Fruit fly (Drosophila melanogaster) whole organism, embryonic: ENCODE data around the gene CG1552.
A peak's percentile ranks its signal among the peaks of the same experiment; 100 is the strongest.

Experiments used
- Abd-B ChIP-seq: fragments of 200-800 bp; sonication (Bioruptor generic); optimal IDR thresholded peaks from 2 replicates; lab custom pipeline; 2018; ENCODE audit warnings: missing biosample characterization, mild to moderate bottlenecking, missing genetic modification characterization, moderate library complexity
- Asciz ChIP-seq: fragments of 200-800 bp; sonication (Bioruptor generic); optimal IDR thresholded peaks from 2 replicates; lab custom pipeline; 2017; ENCODE audit warnings: missing biosample characterization, mild to moderate bottlenecking, missing genetic modification characterization, missing genetic modification reagents
- Atf-2 ChIP-seq: fragments of 200-800 bp; sonication (Bioruptor generic); optimal IDR thresholded peaks from 2 replicates; lab custom pipeline; 2016; ENCODE audit warnings: missing biosample characterization, missing genetic modification characterization
- Blimp-1 ChIP-seq: fragments of 200-800 bp; sonication (Bioruptor generic); optimal IDR thresholded peaks from 3 replicates; lab custom pipeline; 2018; ENCODE audit warnings: missing biosample characterization, missing genetic modification characterization, mild to moderate bottlenecking, moderate library complexity, missing genetic modification reagents
- CG1024 ChIP-seq: fragments of 200-800 bp; sonication (Bioruptor generic); IDR thresholded peaks from 2 replicates; pipeline ENCODE4 v1.3.6; 2022; ENCODE audit warnings: missing biosample characterization, missing genetic modification characterization
- CG10366 ChIP-seq: fragments of 200-800 bp; sonication (Bioruptor generic); IDR thresholded peaks from 2 replicates; pipeline ENCODE4 v1.3.6; 2022; ENCODE audit warnings: missing biosample characterization, missing genetic modification characterization
- CG10959 ChIP-seq: fragments of 200-800 bp; sonication (Bioruptor generic); IDR thresholded peaks from 2 replicates; pipeline ENCODE4 v1.3.6; 2022; ENCODE audit warnings: missing biosample characterization, missing genetic modification characterization
- CG10979 ChIP-seq: fragments of 200-800 bp; sonication (Bioruptor generic); optimal IDR thresholded peaks from 2 replicates; lab custom pipeline; 2018; ENCODE audit warnings: missing biosample characterization, mild to moderate bottlenecking, missing genetic modification characterization, moderate library complexity
- CG12659 ChIP-seq: fragments of 200-800 bp; sonication (Bioruptor generic); optimal IDR thresholded peaks from 3 replicates; lab custom pipeline; 2017; ENCODE audit warnings: mild to moderate bottlenecking, missing biosample characterization, missing genetic modification reagents, missing genetic modification characterization
- CG13123 ChIP-seq: fragments of 200-800 bp; sonication (Bioruptor generic); optimal IDR thresholded peaks from 2 replicates; lab custom pipeline; 2016; ENCODE audit warnings: missing biosample characterization, missing genetic modification characterization
- CG2678 ChIP-seq: fragments of 200-800 bp; sonication (Bioruptor generic); optimal IDR thresholded peaks from 3 replicates; lab custom pipeline; 2019; ENCODE audit warnings: missing biosample characterization, mild to moderate bottlenecking, missing genetic modification characterization, moderate library complexity
- CG31388 ChIP-seq: fragments of 200-800 bp; sonication (Bioruptor generic); optimal IDR thresholded peaks from 2 replicates; lab custom pipeline; 2016; ENCODE audit warnings: missing biosample characterization, missing genetic modification characterization
- CG3281 ChIP-seq: fragments of 200-800 bp; sonication (Bioruptor generic); optimal IDR thresholded peaks from 3 replicates; lab custom pipeline; 2017; ENCODE audit warnings: missing biosample characterization, mild to moderate bottlenecking, missing genetic modification characterization
- CG3726 ChIP-seq: fragments of 200-800 bp; sonication (Bioruptor generic); IDR thresholded peaks from 3 replicates; pipeline ENCODE4, ENCODE4 v1.3.6; 2022; ENCODE audit warnings: missing biosample characterization, missing genetic modification characterization
- CG3847 ChIP-seq: fragments of 200-800 bp; sonication (Bioruptor generic); IDR thresholded peaks from 2 replicates; pipeline ENCODE4 v1.3.6; 2022; ENCODE audit warnings: missing biosample characterization, missing genetic modification characterization
- CG3995 ChIP-seq: fragments of 200-800 bp; sonication (Bioruptor generic); optimal IDR thresholded peaks from 3 replicates; lab custom pipeline; 2016; ENCODE audit warnings: missing biosample characterization, missing genetic modification characterization
- CG4328 ChIP-seq: fragments of 200-800 bp; sonication (Bioruptor generic); optimal IDR thresholded peaks from 3 replicates; lab custom pipeline; 2017; ENCODE audit warnings: missing biosample characterization, missing genetic modification reagents, missing genetic modification characterization
- CG4424 ChIP-seq: fragments of 200-800 bp; sonication (Bioruptor generic); optimal IDR thresholded peaks from 3 replicates; lab custom pipeline; 2016; ENCODE audit warnings: missing biosample characterization, missing genetic modification characterization
- CG4854 ChIP-seq: fragments of 200-800 bp; sonication (Bioruptor generic); optimal IDR thresholded peaks from 2 replicates; lab custom pipeline; 2016; ENCODE audit warnings: missing biosample characterization, missing genetic modification characterization, inconsistent platforms
- CG6254 ChIP-seq: fragments of 200-800 bp; sonication (Bioruptor generic); optimal IDR thresholded peaks from 3 replicates; lab custom pipeline; 2017; ENCODE audit warnings: mild to moderate bottlenecking, missing biosample characterization, missing genetic modification reagents, missing genetic modification characterization
- CG8089 ChIP-seq: fragments of 200-800 bp; sonication (Bioruptor generic); optimal IDR thresholded peaks from 3 replicates; lab custom pipeline; 2016; ENCODE audit warnings: missing biosample characterization, missing genetic modification characterization
- CG8478 ChIP-seq: fragments of >200 bp; optimal IDR thresholded peaks from 2 replicates; lab custom pipeline; 2018
- CG9215 ChIP-seq: fragments of 200-800 bp; sonication (Bioruptor generic); IDR thresholded peaks from 2 replicates; pipeline ENCODE4 v1.3.6; 2022; ENCODE audit warnings: missing biosample characterization, missing genetic modification characterization
- CTCF ChIP-seq: fragments of 200-800 bp; sonication (Bioruptor generic); optimal IDR thresholded peaks from 2 replicates; lab custom pipeline; 2017; ENCODE audit warnings: missing biosample characterization, mild to moderate bottlenecking, missing genetic modification characterization, moderate library complexity
- D19B ChIP-seq: fragments of 200-800 bp; sonication (Bioruptor generic); optimal IDR thresholded peaks from 2 replicates; lab custom pipeline; 2017; ENCODE audit warnings: missing biosample characterization, mild to moderate bottlenecking, missing genetic modification characterization
- Doc2 ChIP-seq: fragments of 200-800 bp; sonication (Bioruptor generic); IDR thresholded peaks from 2 replicates; pipeline ENCODE4 v1.3.6; 2022; ENCODE audit warnings: missing biosample characterization, missing genetic modification characterization
- Dp ChIP-seq: fragments of 200-800 bp; sonication (Bioruptor generic); optimal IDR thresholded peaks from 2 replicates; lab custom pipeline; 2018; ENCODE audit warnings: missing biosample characterization, mild to moderate bottlenecking, missing genetic modification characterization, moderate library complexity
- Fer2 ChIP-seq: fragments of 200-800 bp; sonication (Bioruptor generic); optimal IDR thresholded peaks from 2 replicates; lab custom pipeline; 2018; ENCODE audit warnings: missing biosample characterization, mild to moderate bottlenecking, missing genetic modification characterization, moderate library complexity
- Hand ChIP-seq: fragments of 200-800 bp; sonication (Bioruptor generic); optimal IDR thresholded peaks from 2 replicates; lab custom pipeline; 2017; ENCODE audit warnings: mild to moderate bottlenecking, missing biosample characterization, missing genetic modification reagents, missing genetic modification characterization
- Myb ChIP-seq: fragments of 200-800 bp; sonication (Bioruptor generic); optimal IDR thresholded peaks from 2 replicates; lab custom pipeline; 2016; ENCODE audit warnings: missing biosample characterization, missing genetic modification characterization
- Ptx1 ChIP-seq: fragments of 200-800 bp; sonication (Bioruptor generic); IDR thresholded peaks from 2 replicates; pipeline ENCODE4 v1.3.6; 2022; ENCODE audit warnings: missing biosample characterization, missing genetic modification characterization
- Rx ChIP-seq: fragments of 200-800 bp; sonication (Bioruptor generic); IDR thresholded peaks from 2 replicates; pipeline ENCODE4 v1.3.6; 2022; ENCODE audit warnings: missing biosample characterization, missing genetic modification characterization
- Ssrp ChIP-seq: fragments of 200-800 bp; sonication (Bioruptor generic); optimal IDR thresholded peaks from 2 replicates; lab custom pipeline; 2018; ENCODE audit warnings: missing biosample characterization, mild to moderate bottlenecking, missing genetic modification characterization, moderate library complexity
- Trl ChIP-seq, 3 experiments: fragments of >200 bp in 2 of 3; fragments of 200-800 bp in 1 of 3; sonication (Bioruptor generic) in 1 of 3; optimal IDR thresholded peaks; 2 replicates in 1 of 3; 3 replicates in 2 of 3; lab custom pipeline; 2016 to 2017; ENCODE audit warnings: missing biosample characterization in 1 of 3, missing genetic modification characterization in 1 of 3
- bab2 ChIP-seq: fragments of 200-800 bp; sonication (Bioruptor generic); optimal IDR thresholded peaks from 2 replicates; lab custom pipeline; 2016; ENCODE audit warnings: missing biosample characterization, missing genetic modification characterization
- caup ChIP-seq: fragments of 200-800 bp; sonication (Bioruptor generic); optimal IDR thresholded peaks from 3 replicates; lab custom pipeline; 2017; ENCODE audit warnings: missing biosample characterization, mild to moderate bottlenecking, missing genetic modification characterization, moderate library complexity; ENCODE audit not compliant: severe bottlenecking
- cg ChIP-seq: fragments of 200-800 bp; sonication (Bioruptor generic); optimal IDR thresholded peaks from 3 replicates; lab custom pipeline; 2019; ENCODE audit warnings: missing biosample characterization, mild to moderate bottlenecking, missing genetic modification characterization, moderate library complexity
- chif ChIP-seq, 2 experiments: fragments of 200-800 bp; sonication (Bioruptor generic); optimal IDR thresholded peaks; 3 replicates each; lab custom pipeline; 2016; ENCODE audit warnings: missing biosample characterization in 2 of 2, missing genetic modification characterization in 2 of 2
- chn ChIP-seq: fragments of 200-800 bp; sonication (Bioruptor generic); optimal IDR thresholded peaks from 2 replicates; lab custom pipeline; 2016; ENCODE audit warnings: missing biosample characterization, missing genetic modification characterization
- da ChIP-seq: fragments of 200-800 bp; sonication (Bioruptor generic); optimal IDR thresholded peaks from 2 replicates; lab custom pipeline; 2016; ENCODE audit warnings: missing biosample characterization, missing genetic modification characterization
- dati ChIP-seq: fragments of 200-800 bp; sonication (Bioruptor generic); IDR thresholded peaks from 2 replicates; pipeline ENCODE4 v1.3.6; 2022; ENCODE audit warnings: missing biosample characterization, missing genetic modification characterization
- gce ChIP-seq: fragments of 200-800 bp; sonication (Bioruptor generic); IDR thresholded peaks from 3 replicates; pipeline ENCODE4 v1.3.6; 2022; ENCODE audit warnings: missing biosample characterization, missing genetic modification characterization
- ind ChIP-seq: fragments of 200-800 bp; sonication (Bioruptor generic); optimal IDR thresholded peaks from 3 replicates; lab custom pipeline; 2016; ENCODE audit warnings: missing biosample characterization, missing genetic modification characterization
- nau ChIP-seq: fragments of 200-800 bp; sonication (Bioruptor generic); optimal IDR thresholded peaks from 3 replicates; lab custom pipeline; 2017; ENCODE audit warnings: missing biosample characterization, mild to moderate bottlenecking, missing genetic modification characterization, missing genetic modification reagents
- pnt ChIP-seq: fragments of 200-800 bp; sonication (Bioruptor generic); optimal IDR thresholded peaks from 3 replicates; lab custom pipeline; 2016; ENCODE audit warnings: missing biosample characterization, missing genetic modification characterization
- sima ChIP-seq: fragments of 200-800 bp; sonication (Bioruptor generic); optimal IDR thresholded peaks from 2 replicates; lab custom pipeline; 2016; ENCODE audit warnings: missing biosample characterization, missing genetic modification characterization
- slbo ChIP-seq: fragments of 200-800 bp; sonication (Bioruptor generic); IDR thresholded peaks from 2 replicates; pipeline ENCODE4 v1.3.6; 2022; ENCODE audit warnings: missing biosample characterization, missing genetic modification characterization
- stwl ChIP-seq: fragments of 200-800 bp; sonication (Bioruptor generic); optimal IDR thresholded peaks from 3 replicates; lab custom pipeline; 2018; ENCODE audit warnings: missing biosample characterization, mild to moderate bottlenecking, missing genetic modification characterization, moderate library complexity
- unpg ChIP-seq: fragments of 200-800 bp; sonication (Bioruptor generic); optimal IDR thresholded peaks from 3 replicates; lab custom pipeline; 2018; ENCODE audit warnings: missing biosample characterization, mild to moderate bottlenecking, missing genetic modification characterization, moderate library complexity
- vfl ChIP-seq: fragments of 200-800 bp; sonication (Bioruptor generic); optimal IDR thresholded peaks from 2 replicates; lab custom pipeline; 2016; ENCODE audit warnings: missing biosample characterization, missing genetic modification characterization

The CG1552 gene

dm6 chrX:11081834-11082233 lies 28.5 kb upstream of the CG1552 start (continued):
- peak; percentile 1 for TF ChIP-seq Abd-B (GFP tag; lab: Kevin White, UChicago)
- TF ChIP-seq Doc2 (GFP tag; lab: Robert Waterston, UW) = no peak
- peak; percentile 19 for TF ChIP-seq CG10979 (tag; lab: Kevin White, UChicago)
- TF ChIP-seq CG10366 (GFP tag; lab: Robert Waterston, UW) = no peak
- no peak for TF ChIP-seq cg (GFP tag; lab: Kevin White, UChicago)
- TF ChIP-seq CTCF (GFP tag; lab: Kevin White, UChicago) = peak; percentile 88
- no peak for TF ChIP-seq bab2
- no peak for TF ChIP-seq sima (GFP tag; lab: Kevin White, UChicago)
- TF ChIP-seq CG12659 = no peak
- TF ChIP-seq CG3995 = no peak
- TF ChIP-seq stwl (tag; lab: Kevin White, UChicago) = peak; percentile 16
- no peak for TF ChIP-seq ind (GFP tag; lab: Kevin White, UChicago)
- peak; percentile 2 to 8 for TF ChIP-seq Trl (optimal IDR thresholded peaks at IDR 0.05; lab: Kevin White, UChicago)
- no peak for TF ChIP-seq Trl (GFP tag; optimal IDR thresholded peaks at IDR 0.05; lab: Kevin White, UChicago)
- TF ChIP-seq D19B (GFP tag; lab: Kevin White, UChicago) = no peak

dm6 chrX:11081242-11081641 lies 27.9 kb upstream of the CG1552 start:
- peak; percentile 57 for TF ChIP-seq slbo (GFP tag; lab: Robert Waterston, UW)
- TF ChIP-seq CG8089 = no peak
- TF ChIP-seq CG8478 (lab: Kevin White, UChicago) = no peak
- TF ChIP-seq da (GFP tag; lab: Kevin White, UChicago) = no peak
- TF ChIP-seq chn = peak; percentile 0
- TF ChIP-seq CG4424 = peak; percentile 1
- TF ChIP-seq CG4328 (GFP tag; lab: Kevin White, UChicago) = no peak
- peak; percentile 2 for TF ChIP-seq Asciz (GFP tag; lab: Kevin White, UChicago)
- no peak for TF ChIP-seq Dp (GFP tag; lab: Kevin White, UChicago)
- no peak for TF ChIP-seq Myb (GFP tag; lab: Kevin White, UChicago)
- TF ChIP-seq CG31388 (GFP tag; lab: Kevin White, UChicago) = no peak
- peak; percentile 28 for TF ChIP-seq Ssrp (tag; lab: Kevin White, UChicago)
- TF ChIP-seq CG1024 (GFP tag; lab: Robert Waterston, UW) = no peak
- TF ChIP-seq CG3281 (GFP tag; lab: Kevin White, UChicago) = peak; percentile 63
- no peak for TF ChIP-seq nau
- 0 out of 2 replicates have a peak, but pooled peaks have one; percentile 16 for TF ChIP-seq CG3847 (GFP tag; lab: Robert Waterston, UW)
- no peak for TF ChIP-seq CG13123 (GFP tag; lab: Kevin White, UChicago)
- no peak for TF ChIP-seq CG4854 (GFP tag; lab: Kevin White, UChicago)
- TF ChIP-seq gce (GFP tag; lab: Robert Waterston, UW) = 0 out of 3 replicates have a peak, but pooled peaks have one; percentile 24
- TF ChIP-seq Hand (GFP tag; lab: Kevin White, UChicago) = peak; percentile 52
- TF ChIP-seq dati (GFP tag; lab: Robert Waterston, UW) = no peak
- TF ChIP-seq Atf-2 = no peak
- peak; percentile 61 for TF ChIP-seq caup
- TF ChIP-seq Ptx1 (GFP tag; lab: Robert Waterston, UW) = peak; percentile 58
- no peak for TF ChIP-seq CG2678 (tag; lab: Kevin White, UChicago)
- TF ChIP-seq Blimp-1 (GFP tag; lab: Kevin White, UChicago) = peak; percentile 47
- no peak for TF ChIP-seq vfl (GFP tag; lab: Kevin White, UChicago)
- no peak; the same call in 1 of the 2 replicates for TF ChIP-seq CG9215 (GFP tag; lab: Robert Waterston, UW)
- TF ChIP-seq Fer2 (tag; lab: Kevin White, UChicago) = no peak
- peak; percentile 46 for TF ChIP-seq ind (GFP tag; lab: Kevin White, UChicago)
- no peak; the same call in 1 of the 2 replicates for TF ChIP-seq Rx
- TF ChIP-seq chif (GFP tag; optimal IDR thresholded peaks at IDR 0.05; lab: Kevin White, UChicago) = peak in 1 of 2 experiments; percentile 15
- peak; percentile 21 for TF ChIP-seq CG6254 (GFP tag; lab: Kevin White, UChicago)
- TF ChIP-seq CG12659 = peak; percentile 49
- no peak for TF ChIP-seq pnt
- TF ChIP-seq CG10959 = no peak
- TF ChIP-seq unpg (GFP tag; lab: Kevin White, UChicago) = no peak
- TF ChIP-seq CG3726 (GFP tag; lab: Robert Waterston, UW) = no peak
